Fruit fly (Drosophila melanogaster): ENCODE data around the gene ChAT.

Gene ChAT

DNA sequence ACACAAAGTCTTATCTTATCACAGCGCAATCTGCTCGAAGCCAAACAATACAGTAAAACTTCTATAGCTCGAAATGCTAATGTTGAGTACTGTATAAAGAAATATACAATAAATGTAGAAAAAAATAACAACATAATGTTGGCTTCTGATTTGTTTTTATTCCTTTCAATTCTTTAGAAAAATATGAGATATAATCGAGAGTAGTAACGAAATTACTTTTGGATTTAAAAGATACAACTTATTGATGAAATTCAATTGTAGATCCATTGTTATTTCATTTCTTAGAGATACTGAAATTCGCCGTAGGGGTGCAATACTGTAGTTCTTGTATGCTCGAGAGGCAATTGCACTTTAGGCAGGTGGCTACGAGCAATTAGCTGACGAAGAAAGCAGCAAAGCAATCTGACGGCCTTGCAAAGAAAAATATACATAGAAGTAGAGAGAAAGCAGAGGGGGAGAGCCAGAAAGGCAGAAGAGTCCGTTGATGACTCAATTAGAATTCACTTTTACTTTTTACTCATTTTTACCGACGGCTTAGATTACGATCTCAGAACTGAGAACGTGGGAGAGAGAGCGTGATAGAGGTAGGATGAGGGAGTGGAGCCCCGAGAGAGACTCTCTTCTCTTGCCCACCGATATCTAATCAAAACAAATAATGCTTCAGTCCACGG, 34.7 kb upstream of the ChAT start (continued):
- TF ChIP-seq CG9797 (GFP tag; optimal IDR thresholded peaks at IDR 0.05): no peak
- no peak for TF ChIP-seq CG3065 (GFP tag; optimal IDR thresholded peaks at IDR 0.05)

DNA sequence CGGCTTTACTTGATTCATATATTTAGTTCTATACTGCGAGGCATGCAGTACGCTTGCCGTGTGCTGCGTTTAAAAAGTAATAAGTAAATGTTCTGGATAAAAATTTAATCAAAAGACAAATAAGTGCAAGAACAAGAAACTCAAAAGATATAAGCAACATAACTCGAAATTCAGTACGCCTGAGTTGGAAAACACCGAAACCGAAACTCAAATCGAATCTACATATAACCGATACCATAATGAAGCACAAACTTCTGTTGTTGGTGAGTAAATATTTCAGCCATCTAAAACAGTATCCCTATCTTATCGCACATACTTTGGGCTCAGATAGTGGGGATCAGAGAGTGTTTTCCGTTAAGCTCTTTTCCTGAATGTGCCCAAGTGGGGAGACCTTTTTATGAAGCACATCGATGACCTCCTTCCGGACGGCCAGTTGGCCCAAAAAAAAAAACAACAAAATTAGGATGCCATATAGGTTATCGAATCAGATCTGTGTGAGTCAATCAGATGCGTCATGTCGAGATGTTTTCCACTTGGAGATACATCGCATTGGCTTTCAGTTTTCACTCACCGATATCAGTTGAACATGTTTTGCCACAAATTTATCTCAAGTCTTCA, 34.1 kb upstream of the ChAT start, which contains the start of gene CG31230:
TSS of gene CG31230 (plus strand) at position 568 of the 618 bp plus-strand sequence.
- TF ChIP-seq HmgZ (tag; optimal IDR thresholded peaks at IDR 0.05) (peak; percentile 41), CG31365 (tag; optimal IDR thresholded peaks at IDR 0.05) (peak; percentile 2), CG8281 (tag; optimal IDR thresholded peaks at IDR 0.05) (no peak), GATAe (GFP tag; conservative IDR thresholded peaks at IDR 0.05) (peak; percentile 71; the same call in 1 of the 2 replicates), Jarid2 (GFP tag; optimal IDR thresholded peaks at IDR 0.05) (peak; percentile 50), B-H2 (GFP tag; optimal IDR thresholded peaks at IDR 0.05) (peak; percentile 1), CG33557 (GFP tag; optimal IDR thresholded peaks at IDR 0.05) (no peak), grn (GFP tag; optimal IDR thresholded peaks at IDR 0.05) (peak; percentile 4), eve (GFP tag; optimal IDR thresholded peaks at IDR 0.05) (no peak), nmo (GFP tag; optimal IDR thresholded peaks at IDR 0.05) (no peak), Med (GFP tag) (peak; percentile 39), z (GFP tag; IDR thresholded peaks at IDR 0.05) (0 out of 3 replicates have a peak, but pooled peaks have one; percentile 6), sob (GFP tag; IDR thresholded peaks at IDR 0.05) (no peak), Hr78 (GFP tag; optimal IDR thresholded peaks at IDR 0.05) (peak in 1 of 2 experiments; percentile 30), Asciz (GFP tag; optimal IDR thresholded peaks at IDR 0.05) (no peak), lab (GFP tag; optimal IDR thresholded peaks at IDR 0.05) (peak; percentile 29), sd (tag; optimal IDR thresholded peaks at IDR 0.05) (peak; percentile 94), CG34224 (GFP tag; IDR thresholded peaks at IDR 0.05; ENCODE audit: partially characterized antibody) (no peak), CG11695 (GFP tag; IDR thresholded peaks at IDR 0.05) (peak; percentile 13; the same call in 1 of the 3 replicates), Lim3 (GFP tag; IDR thresholded peaks at IDR 0.05) (no peak), pfk (GFP tag; optimal IDR thresholded peaks at IDR 0.05) (no peak), exex (tag; optimal IDR thresholded peaks at IDR 0.05) (peak; percentile 62), Hmx (GFP tag; optimal IDR thresholded peaks at IDR 0.05) (no peak), sug (tag; optimal IDR thresholded peaks at IDR 0.05) (peak; percentile 16), Hand (GFP tag; optimal IDR thresholded peaks at IDR 0.05) (no peak), CG10431 (GFP tag; optimal IDR thresholded peaks at IDR 0.05) (no peak), crol (GFP tag; IDR thresholded peaks at IDR 0.05) (no peak), CG34376 (GFP tag; optimal IDR thresholded peaks at IDR 0.05) (peak; percentile 11), mirr (GFP tag; optimal IDR thresholded peaks at IDR 0.05) (peak; percentile 0)

DNA sequence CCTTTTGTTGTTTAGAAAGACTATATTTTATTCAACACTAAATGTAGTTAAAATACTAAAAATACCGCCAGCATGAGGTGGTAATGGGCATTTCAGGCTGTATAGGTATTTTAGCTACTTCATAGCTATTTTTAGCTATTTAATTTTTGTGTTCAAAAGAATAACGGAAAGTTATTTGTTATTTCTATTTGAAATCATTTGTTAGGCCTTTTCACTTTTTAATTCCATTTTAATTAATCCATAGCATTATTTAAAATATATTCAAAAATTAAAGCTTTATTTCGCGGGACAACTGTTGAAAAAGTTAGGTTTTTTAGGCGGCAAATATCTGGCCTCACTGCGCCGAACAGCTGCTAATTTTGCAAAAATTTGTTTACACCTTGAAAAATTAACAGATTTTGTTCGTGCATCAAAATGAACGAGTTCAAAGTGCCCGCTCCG, 27.8 kb upstream of the ChAT start, which contains the start of the genes dind and CG7706:
TSS of gene dind (minus strand) at position 40 of the 441 bp plus-strand sequence.
TSS of gene CG7706 (plus strand) at position 319 of the 441 bp plus-strand sequence.
- TF ChIP-seq CG15073 (GFP tag; optimal IDR thresholded peaks at IDR 0.05): no peak
- TF ChIP-seq CG12155 (GFP tag; optimal IDR thresholded peaks at IDR 0.05): peak; percentile 0
- no peak for TF ChIP-seq slou (GFP tag; optimal IDR thresholded peaks at IDR 0.05)
- no peak for TF ChIP-seq bbx (GFP tag; IDR thresholded peaks at IDR 0.05; ENCODE audit: partially characterized antibody)
- no peak for TF ChIP-seq CG16863 (GFP tag; optimal IDR thresholded peaks at IDR 0.05)
- TF ChIP-seq Ada2b (GFP tag; IDR thresholded peaks at IDR 0.05): no peak
- no peak for TF ChIP-seq Hey (tag; optimal IDR thresholded peaks at IDR 0.05)
- peak; percentile 27 for TF ChIP-seq BEAF-32 (GFP tag; optimal IDR thresholded peaks at IDR 0.05)
- peak; percentile 47 for TF ChIP-seq CG12659 (GFP tag; optimal IDR thresholded peaks at IDR 0.05)
- TF ChIP-seq CG1529 (GFP tag; optimal IDR thresholded peaks at IDR 0.05): no peak
- TF ChIP-seq eve (GFP tag; optimal IDR thresholded peaks at IDR 0.05): no peak
- TF ChIP-seq CG15514 (GFP tag; optimal IDR thresholded peaks at IDR 0.05): peak; percentile 9
- no peak for TF ChIP-seq da (GFP tag; optimal IDR thresholded peaks at IDR 0.05)
- peak; percentile 23 for TF ChIP-seq Max (GFP tag; optimal IDR thresholded peaks at IDR 0.05)
- TF ChIP-seq PHDP (tag; optimal IDR thresholded peaks at IDR 0.05): no peak
- no peak for TF ChIP-seq B-H1 (GFP tag; IDR thresholded peaks at IDR 0.05)
- TF ChIP-seq CG3995 (GFP tag; optimal IDR thresholded peaks at IDR 0.05): no peak

Measured in whole organism, embryonic.